Worm (Caenorhabditis elegans) whole organism, L2 larva: ENCODE measurements around the gene epi-1.
A peak's percentile ranks its signal among the peaks of the same experiment; 100 is the strongest.

Source experiments
- elt-1 ChIP-seq: fragments of 150-350 bp; optimal IDR thresholded peaks from 2 replicates; lab custom pipeline; 2014; ENCODE audit warnings: missing biosample characterization, missing genetic modification characterization
- gmeb-1 ChIP-seq: fragments of 150-350 bp; optimal IDR thresholded peaks from 2 replicates; lab custom pipeline; 2014; ENCODE audit warnings: missing biosample characterization, missing genetic modification characterization
- mab-5 ChIP-seq: fragments of 150-350 bp; optimal IDR thresholded peaks from 2 replicates; lab custom pipeline; 2014; ENCODE audit warnings: missing biosample characterization, missing genetic modification characterization
- skn-1 ChIP-seq: sonication (generic microtip); optimal IDR thresholded peaks from 2 replicates; lab custom pipeline; 2017; ENCODE audit warnings: missing biosample characterization, missing genetic modification characterization

ce11 chrIV:10718075-10718474, 51.5 kb downstream of the epi-1 start:
- TF ChIP-seq mab-5 (tag; lab: Kevin White, UChicago), result no peak
- TF ChIP-seq gmeb-1 (tag; lab: Kevin White, UChicago), result no peak
- peak; percentile 25 for TF ChIP-seq elt-1
- no peak for TF ChIP-seq skn-1 (tag; lab: Kevin White, UChicago)
